Worm (Caenorhabditis elegans) whole organism, young adult: ENCODE data around the gene str-196.

Source experiments
- F37B4.10 ChIP-seq: fragments of 200-800 bp; sonication (Bioruptor generic); IDR thresholded peaks from 2 replicates; pipeline ENCODE4 v1.3.6; 2022; ENCODE audit warnings: missing genetic modification characterization, missing compliant biosample characterization
- Y56A3A.18 ChIP-seq: fragments of 200-800 bp; sonication (Bioruptor generic); IDR thresholded peaks from 2 replicates; pipeline ENCODE4 v1.3.6; 2022; ENCODE audit warnings: missing genetic modification reagents, missing genetic modification characterization, missing compliant biosample characterization
- akir-1 ChIP-seq: fragments of 200-800 bp; sonication (Bioruptor generic); optimal IDR thresholded peaks from 2 replicates; lab custom pipeline; 2018; ENCODE audit warnings: mild to moderate bottlenecking, missing genetic modification characterization, moderate library complexity, missing compliant biosample characterization
- cebp-1 ChIP-seq, 2 experiments: fragments of 200-800 bp in 1 of 2; sonication (Bioruptor generic) in 1 of 2; sonication (generic microtip) in 1 of 2; IDR thresholded peaks in 1 of 2; optimal IDR thresholded peaks in 1 of 2; 2 replicates each; pipeline versions ENCODE4 v1.3.6 to Lab custom; 2017 to 2022; ENCODE audit warnings: missing compliant biosample characterization in 2 of 2, missing genetic modification characterization in 2 of 2, mild to moderate bottlenecking in 1 of 2, missing genetic modification reagents in 1 of 2, moderate library complexity in 1 of 2
- efl-1 ChIP-seq: fragments of 150-350 bp; optimal IDR thresholded peaks from 2 replicates; lab custom pipeline; 2014; ENCODE audit warnings: missing biosample characterization, missing genetic modification reagents, missing genetic modification characterization
- him-1 ChIP-seq: sonication (generic microtip); optimal IDR thresholded peaks from 2 replicates; lab custom pipeline; 2016; ENCODE audit warnings: missing genotype, missing genetic modification reagents, missing genetic modification characterization, missing compliant biosample characterization
- madf-10 ChIP-seq: sonication (generic microtip); optimal IDR thresholded peaks from 2 replicates; lab custom pipeline; 2016; ENCODE audit warnings: mild to moderate bottlenecking, missing genetic modification characterization, missing compliant biosample characterization
- sea-2 ChIP-seq: fragments of 200-800 bp; sonication (Bioruptor generic); IDR thresholded peaks from 2 replicates; pipeline ENCODE4 v1.3.6; 2022; ENCODE audit warnings: missing genetic modification characterization, missing compliant biosample characterization
- snpc-1.1 ChIP-seq: sonication (generic microtip); optimal IDR thresholded peaks from 2 replicates; lab custom pipeline; 2017; ENCODE audit warnings: missing genetic modification characterization, mild to moderate bottlenecking, missing compliant biosample characterization, antibody characterized with exemption, moderate library complexity, missing genotype, missing genetic modification reagents; ENCODE audit not compliant: insufficient read depth
- snpc-4 ChIP-seq, 5 experiments: fragments of 150-350 bp in 1 of 5; sonication (generic microtip) in 4 of 5; optimal IDR thresholded peaks; 2 replicates each; lab custom pipeline; 2014 to 2018; ENCODE audit warnings: missing genetic modification characterization in 5 of 5, missing biosample characterization in 3 of 5, antibody characterized with exemption in 2 of 5, mild to moderate bottlenecking in 2 of 5, missing compliant biosample characterization in 2 of 5, missing genotype in 2 of 5, moderate library complexity in 2 of 5, missing genetic modification reagents in 1 of 5
- tbx-9 ChIP-seq: sonication (generic microtip); optimal IDR thresholded peaks from 2 replicates; lab custom pipeline; 2016; ENCODE audit warnings: borderline replicate concordance, missing genetic modification characterization, inconsistent platforms, missing compliant biosample characterization
- unc-62 ChIP-seq: fragments of 150-350 bp; optimal IDR thresholded peaks from 2 replicates; lab custom pipeline; 2014; ENCODE audit warnings: missing biosample characterization, missing genetic modification reagents, missing genetic modification characterization
- zim-3 ChIP-seq: sonication (generic microtip); optimal IDR thresholded peaks from 2 replicates; lab custom pipeline; 2017; ENCODE audit warnings: mild to moderate bottlenecking, missing genetic modification characterization, moderate library complexity, missing compliant biosample characterization
- ztf-26 ChIP-seq: sonication (generic microtip); optimal IDR thresholded peaks from 2 replicates; lab custom pipeline; 2017; ENCODE audit warnings: missing genetic modification characterization, missing compliant biosample characterization

ce11 chrV:464800-465199, 26.7 kb upstream of the str-196 start, which contains the start of gene nhr-201:
- TF ChIP-seq him-1 (tag; lab: Kevin White, UChicago) (no peak), madf-10 (tag; lab: Kevin White, UChicago) (no peak), cebp-1 (GFP tag; IDR thresholded peaks at IDR 0.05; lab: Robert Waterston, UW) (no peak), cebp-1 (tag; optimal IDR thresholded peaks at IDR 0.05; lab: Kevin White, UChicago) (no peak), akir-1 (GFP tag; lab: Kevin White, UChicago) (no peak), tbx-9 (tag; lab: Kevin White, UChicago) (no peak), efl-1 (GFP tag; lab: Kevin White, UChicago) (no peak), ztf-26 (tag; lab: Kevin White, UChicago) (no peak), Y56A3A.18 (GFP tag; lab: Robert Waterston, UW) (no peak), snpc-1.1 (tag; lab: Kevin White, UChicago) (no peak), snpc-4 (GFP tag; optimal IDR thresholded peaks at IDR 0.05; lab: Kevin White, UChicago) (no peak), snpc-4 (tag; optimal IDR thresholded peaks at IDR 0.05; lab: Kevin White, UChicago) (no peak), unc-62 (GFP tag; lab: Kevin White, UChicago) (no peak), zim-3 (tag; lab: Kevin White, UChicago) (no peak), sea-2 (no peak), F37B4.10 (GFP tag; lab: Robert Waterston, UW) (no peak)
